Worm (Caenorhabditis elegans) whole organism, young adult: ENCODE measurements around the gene Y45G12B.2.

Source experiments
- F39B2.1 ChIP-seq: fragments of 200-800 bp; sonication (Bioruptor generic); IDR thresholded peaks from 2 replicates; pipeline ENCODE4 v1.3.6; 2022; ENCODE audit warnings: missing genetic modification reagents, missing genetic modification characterization, missing compliant biosample characterization
- K11D2.4 ChIP-seq: fragments of 200-800 bp; sonication (Bioruptor generic); IDR thresholded peaks from 2 replicates; pipeline ENCODE4 v1.3.6; 2022; ENCODE audit warnings: missing genetic modification reagents, missing genetic modification characterization, missing compliant biosample characterization
- ceh-27 ChIP-seq: fragments of 200-800 bp; sonication (Bioruptor generic); optimal IDR thresholded peaks from 2 replicates; lab custom pipeline; 2018; ENCODE audit warnings: mild to moderate bottlenecking, missing genetic modification characterization, moderate library complexity, missing compliant biosample characterization
- ceh-79 ChIP-seq: sonication (generic microtip); optimal IDR thresholded peaks from 2 replicates; lab custom pipeline; 2017; ENCODE audit warnings: mild to moderate bottlenecking, missing genetic modification characterization, missing compliant biosample characterization
- ceh-91 ChIP-seq: fragments of 200-800 bp; sonication (Bioruptor generic); IDR thresholded peaks from 2 replicates; pipeline ENCODE4 v1.3.6; 2022; ENCODE audit warnings: missing genetic modification reagents, missing genetic modification characterization, missing compliant biosample characterization
- die-1 ChIP-seq: sonication (generic microtip); optimal IDR thresholded peaks from 2 replicates; lab custom pipeline; 2016; ENCODE audit warnings: missing genotype, mild to moderate bottlenecking, missing genetic modification characterization, missing compliant biosample characterization
- ets-4 ChIP-seq: fragments of 200-800 bp; sonication (Bioruptor generic); optimal IDR thresholded peaks from 2 replicates; lab custom pipeline; 2018; ENCODE audit warnings: mild to moderate bottlenecking, missing genetic modification characterization, missing compliant biosample characterization
- lsy-27 ChIP-seq: sonication (generic microtip); optimal IDR thresholded peaks from 2 replicates; lab custom pipeline; 2017; ENCODE audit warnings: missing genetic modification characterization, mild to moderate bottlenecking, missing compliant biosample characterization, antibody characterized with exemption, missing genotype, borderline replicate concordance; ENCODE audit not compliant: insufficient read depth
- pha-4 ChIP-seq: fragments of 150-350 bp; sonication (generic microtip); optimal IDR thresholded peaks from 2 replicates; lab custom pipeline; 2014; ENCODE audit warnings: missing biosample characterization, missing genetic modification reagents, missing genetic modification characterization

- TF ChIP-seq die-1 (tag; lab: Kevin White, UChicago) = no peak
- no peak for TF ChIP-seq lsy-27 (tag; lab: Kevin White, UChicago)
- TF ChIP-seq K11D2.4 = no peak
- no peak for TF ChIP-seq ets-4 (GFP tag; lab: Kevin White, UChicago)
- TF ChIP-seq ceh-79 (tag; lab: Kevin White, UChicago) = no peak
- no peak for TF ChIP-seq pha-4
- TF ChIP-seq ceh-91 (GFP tag; lab: Robert Waterston, UW) = no peak
- TF ChIP-seq ceh-27 (GFP tag; lab: Kevin White, UChicago) = no peak
- no peak for TF ChIP-seq F39B2.1 (GFP tag; lab: Robert Waterston, UW)
These were observed 39.8 kb downstream of the Y45G12B.2 start, which contains the start of gene srg-57 for ce11 chrV:2734360-2734759.
